Fruit fly (Drosophila melanogaster) whole organism, adult: Measurements from ENCODE around the gene Irk3.
A peak's percentile ranks its signal among the peaks of the same experiment; 100 is the strongest.

Experiments
- CG11617 ChIP-seq: fragments of 200-800 bp; sonication (Bioruptor generic); optimal IDR thresholded peaks from 2 replicates; lab custom pipeline; 2017; ENCODE audit warnings: mild to moderate bottlenecking, missing biosample characterization, missing genetic modification reagents, missing genetic modification characterization
- CG12768 ChIP-seq: fragments of 200-800 bp; sonication (Bioruptor generic); optimal IDR thresholded peaks from 2 replicates; lab custom pipeline; 2017; ENCODE audit warnings: missing biosample characterization, missing genetic modification characterization, mild to moderate bottlenecking, moderate library complexity, missing genetic modification reagents
- CG14711 ChIP-seq: fragments of 200-800 bp; sonication (Bioruptor generic); optimal IDR thresholded peaks from 2 replicates; lab custom pipeline; 2018; ENCODE audit warnings: missing biosample characterization, mild to moderate bottlenecking, missing genetic modification characterization, moderate library complexity
- CG1620 ChIP-seq: fragments of 200-800 bp; sonication (Bioruptor generic); optimal IDR thresholded peaks from 2 replicates; lab custom pipeline; 2016; ENCODE audit warnings: missing biosample characterization, missing genetic modification characterization
- CG33017 ChIP-seq: fragments of 200-800 bp; sonication (Bioruptor generic); optimal IDR thresholded peaks from 2 replicates; lab custom pipeline; 2018; ENCODE audit warnings: missing biosample characterization, mild to moderate bottlenecking, missing genetic modification characterization, moderate library complexity
- CG5204 ChIP-seq: fragments of 200-800 bp; sonication (Bioruptor generic); optimal IDR thresholded peaks from 2 replicates; lab custom pipeline; 2016; ENCODE audit warnings: missing biosample characterization, missing genetic modification characterization
- CG7045 ChIP-seq: fragments of 200-800 bp; sonication (Bioruptor generic); optimal IDR thresholded peaks from 2 replicates; lab custom pipeline; 2017; ENCODE audit warnings: missing biosample characterization, mild to moderate bottlenecking, missing genetic modification characterization
- CG7101 ChIP-seq: fragments of 200-800 bp; sonication (Bioruptor generic); optimal IDR thresholded peaks from 2 replicates; lab custom pipeline; 2018; ENCODE audit warnings: missing biosample characterization, mild to moderate bottlenecking, missing genetic modification characterization, moderate library complexity
- Clk ChIP-seq: fragments of 200-800 bp; sonication (Bioruptor generic); optimal IDR thresholded peaks from 2 replicates; lab custom pipeline; 2017; ENCODE audit warnings: missing biosample characterization, missing genetic modification characterization
- Crg-1 ChIP-seq: fragments of 200-800 bp; sonication (Bioruptor generic); optimal IDR thresholded peaks from 2 replicates; lab custom pipeline; 2016; ENCODE audit warnings: missing biosample characterization, missing genetic modification characterization
- Hr96 ChIP-seq: fragments of 200-800 bp; sonication (Bioruptor generic); optimal IDR thresholded peaks from 2 replicates; lab custom pipeline; 2016; ENCODE audit warnings: missing biosample characterization, missing genetic modification characterization
- Mnt ChIP-seq: fragments of 200-800 bp; sonication (Bioruptor generic); optimal IDR thresholded peaks from 2 replicates; lab custom pipeline; 2016; ENCODE audit warnings: missing biosample characterization, mild to moderate bottlenecking, missing genetic modification characterization
- bab1 ChIP-seq: fragments of 200-800 bp; sonication (Bioruptor generic); optimal IDR thresholded peaks from 3 replicates; lab custom pipeline; 2019; ENCODE audit warnings: missing biosample characterization, mild to moderate bottlenecking, missing genetic modification characterization, moderate library complexity
- cic ChIP-seq: fragments of 200-800 bp; sonication (Bioruptor generic); optimal IDR thresholded peaks from 2 replicates; lab custom pipeline; 2017; ENCODE audit warnings: missing biosample characterization, mild to moderate bottlenecking, missing genetic modification characterization, moderate library complexity
- cnc ChIP-seq, 2 experiments: fragments of >200 bp; optimal IDR thresholded peaks; 2 replicates each; lab custom pipeline; 2017
- kay ChIP-seq: fragments of 200-800 bp; sonication (Bioruptor generic); peaks from one replicate; lab custom pipeline; 2016; ENCODE audit warnings: missing biosample characterization, missing genetic modification characterization, borderline replicate concordance
- ovo ChIP-seq: fragments of 200-800 bp; sonication (Bioruptor generic); optimal IDR thresholded peaks from 2 replicates; lab custom pipeline; 2016; ENCODE audit warnings: missing biosample characterization, missing genetic modification characterization
- pad ChIP-seq: fragments of 200-800 bp; sonication (Bioruptor generic); optimal IDR thresholded peaks from 3 replicates; lab custom pipeline; 2017; ENCODE audit warnings: missing biosample characterization, missing genetic modification characterization, mild to moderate bottlenecking, moderate library complexity, missing genetic modification reagents
- tj ChIP-seq: fragments of 200-800 bp; sonication (Bioruptor generic); optimal IDR thresholded peaks from 3 replicates; lab custom pipeline; 2017; ENCODE audit warnings: missing biosample characterization, mild to moderate bottlenecking, missing genetic modification characterization, moderate library complexity
- toe ChIP-seq: fragments of 200-800 bp; sonication (Bioruptor generic); optimal IDR thresholded peaks from 2 replicates; lab custom pipeline; 2016; ENCODE audit warnings: missing biosample characterization, missing genetic modification characterization

The Irk3 gene

dm6 chr2L:18702721-18703488 is 10.6 kb downstream of the Irk3 start, which contains the start of the genes CG10376 and CG10343:
TSS of gene CG10376 (minus strand) at chr2L:18703105.
TSS of gene CG10343 (plus strand) at chr2L:18703473.
- peak; percentile 76 for TF ChIP-seq CG14711 (tag; lab: Kevin White, UChicago)
- peak; percentile 84 for TF ChIP-seq CG12768 (GFP tag; lab: Kevin White, UChicago)
- TF ChIP-seq CG7045 = peak; percentile 89
- TF ChIP-seq toe (GFP tag; lab: Kevin White, UChicago) = no peak
- TF ChIP-seq Mnt (GFP tag; lab: Kevin White, UChicago) = peak; percentile 52
- TF ChIP-seq CG5204 (GFP tag; lab: Kevin White, UChicago) = no peak
- TF ChIP-seq cic (GFP tag; lab: Kevin White, UChicago) = peak; percentile 48
- TF ChIP-seq ovo (GFP tag; lab: Kevin White, UChicago) = peak; percentile 69
- peak; percentile 89 for TF ChIP-seq CG11617 (GFP tag; lab: Kevin White, UChicago)
- no peak for TF ChIP-seq Hr96 (GFP tag; lab: Kevin White, UChicago)
- no peak for TF ChIP-seq kay (GFP tag; lab: Kevin White, UChicago)
- TF ChIP-seq bab1 = peak; percentile 83
- peak; percentile 70 for TF ChIP-seq Crg-1 (GFP tag; lab: Kevin White, UChicago)
- no peak for TF ChIP-seq cnc (optimal IDR thresholded peaks at IDR 0.05; lab: Kevin White, UChicago)
- TF ChIP-seq CG7101 (tag; lab: Kevin White, UChicago) = peak; percentile 91
- peak; percentile 64 for TF ChIP-seq CG1620 (GFP tag; lab: Kevin White, UChicago)
- peak; percentile 61 for TF ChIP-seq Clk (GFP tag; lab: Kevin White, UChicago)
- peak; percentile 85 for TF ChIP-seq CG33017 (tag; lab: Kevin White, UChicago)
- TF ChIP-seq tj = peak; percentile 70
- peak; percentile 74 for TF ChIP-seq pad (GFP tag; lab: Kevin White, UChicago)

- TF ChIP-seq bab1 (peak; percentile 38), CG11617 (GFP tag; lab: Kevin White, UChicago) (peak; percentile 39), Crg-1 (GFP tag; lab: Kevin White, UChicago) (no peak), Mnt (GFP tag; lab: Kevin White, UChicago) (peak; percentile 99), kay (GFP tag; lab: Kevin White, UChicago) (no peak), Clk (GFP tag; lab: Kevin White, UChicago) (no peak)
Measured at dm6 chr2L:18698559-18699130, 14.9 kb downstream of the Irk3 start, which contains the start of gene CG10341. TSS of gene CG10341 (plus strand) at chr2L:18698714.

dm6 chr2L:18695404-18695804 is 18.1 kb downstream of the Irk3 start, which contains the start of the genes CG10383 and CG10338:
TSS of gene CG10383 (minus strand) at chr2L:18695602.
TSS of gene CG10338 (plus strand) at chr2L:18695664.
- no peak for TF ChIP-seq CG5204 (GFP tag; lab: Kevin White, UChicago)
- TF ChIP-seq kay (GFP tag; lab: Kevin White, UChicago) = no peak
- TF ChIP-seq CG14711 (tag; lab: Kevin White, UChicago) = peak; percentile 83
- peak; percentile 87 for TF ChIP-seq CG12768 (GFP tag; lab: Kevin White, UChicago)
- TF ChIP-seq tj = peak; percentile 55
- TF ChIP-seq Crg-1 (GFP tag; lab: Kevin White, UChicago) = peak; percentile 88
- TF ChIP-seq CG7045 = peak; percentile 69
- peak; percentile 84 for TF ChIP-seq Hr96 (GFP tag; lab: Kevin White, UChicago)
- TF ChIP-seq cic (GFP tag; lab: Kevin White, UChicago) = peak; percentile 64
- TF ChIP-seq CG33017 (tag; lab: Kevin White, UChicago) = peak; percentile 79
- TF ChIP-seq toe (GFP tag; lab: Kevin White, UChicago) = no peak
- TF ChIP-seq CG7101 (tag; lab: Kevin White, UChicago) = peak; percentile 89
- no peak for TF ChIP-seq cnc (optimal IDR thresholded peaks at IDR 0.05; lab: Kevin White, UChicago)
- peak; percentile 65 for TF ChIP-seq Clk (GFP tag; lab: Kevin White, UChicago)
- peak; percentile 87 for TF ChIP-seq CG11617 (GFP tag; lab: Kevin White, UChicago)
- peak; percentile 85 for TF ChIP-seq Mnt (GFP tag; lab: Kevin White, UChicago)
- peak; percentile 69 for TF ChIP-seq pad (GFP tag; lab: Kevin White, UChicago)
- peak; percentile 54 for TF ChIP-seq ovo (GFP tag; lab: Kevin White, UChicago)
- TF ChIP-seq CG1620 (GFP tag; lab: Kevin White, UChicago) = peak; percentile 87
- TF ChIP-seq bab1 = peak; percentile 87

dm6 chr2L:18694724-18695105 is 18.8 kb downstream of the Irk3 start:
- TF ChIP-seq kay (GFP tag; lab: Kevin White, UChicago) = peak; percentile 83
- TF ChIP-seq tj = peak; percentile 11
- TF ChIP-seq CG14711 (tag; lab: Kevin White, UChicago) = peak; percentile 30
- TF ChIP-seq Hr96 (GFP tag; lab: Kevin White, UChicago) = no peak

- TF ChIP-seq Mnt (GFP tag; lab: Kevin White, UChicago) = peak; percentile 42
- TF ChIP-seq CG11617 (GFP tag; lab: Kevin White, UChicago) = peak; percentile 38
- TF ChIP-seq kay (GFP tag; lab: Kevin White, UChicago) = peak; percentile 98
- no peak for TF ChIP-seq CG14711 (tag; lab: Kevin White, UChicago)
- TF ChIP-seq bab1 = peak; percentile 91
- no peak for TF ChIP-seq ovo (GFP tag; lab: Kevin White, UChicago)
- peak; percentile 43 for TF ChIP-seq CG7101 (tag; lab: Kevin White, UChicago)
- TF ChIP-seq pad (GFP tag; lab: Kevin White, UChicago) = peak; percentile 0
- TF ChIP-seq toe (GFP tag; lab: Kevin White, UChicago) = no peak
- peak; percentile 6 for TF ChIP-seq CG7045
- TF ChIP-seq Clk (GFP tag; lab: Kevin White, UChicago) = peak; percentile 6
- TF ChIP-seq CG1620 (GFP tag; lab: Kevin White, UChicago) = no peak
- peak; percentile 22 for TF ChIP-seq Crg-1 (GFP tag; lab: Kevin White, UChicago)
- TF ChIP-seq CG12768 (GFP tag; lab: Kevin White, UChicago) = peak; percentile 54
- TF ChIP-seq CG33017 (tag; lab: Kevin White, UChicago) = peak; percentile 0
- TF ChIP-seq CG5204 (GFP tag; lab: Kevin White, UChicago) = no peak
- peak; percentile 10 for TF ChIP-seq tj
- TF ChIP-seq Hr96 (GFP tag; lab: Kevin White, UChicago) = peak; percentile 7
- peak; percentile 28 for TF ChIP-seq cic (GFP tag; lab: Kevin White, UChicago)
- TF ChIP-seq cnc (optimal IDR thresholded peaks at IDR 0.05; lab: Kevin White, UChicago) = no peak
Measured at dm6 chr2L:18693877-18694723, 19.4 kb downstream of the Irk3 start.
